Worm (Caenorhabditis elegans) whole organism, midembryonic: ENCODE results near the gene ace-4.

Source experiments
- T22C8.4 ChIP-seq: fragments of 200-800 bp; sonication (Bioruptor generic); IDR thresholded peaks from 2 replicates; pipeline ENCODE4 v1.3.6; 2022; ENCODE audit warnings: missing genetic modification characterization, missing compliant biosample characterization
- cog-1 ChIP-seq: sonication (generic microtip); optimal IDR thresholded peaks from 2 replicates; lab custom pipeline; 2016; ENCODE audit warnings: missing genetic modification characterization, missing compliant biosample characterization
- med-1 ChIP-seq: sonication (generic microtip); optimal IDR thresholded peaks from 2 replicates; lab custom pipeline; 2017; ENCODE audit warnings: missing genetic modification characterization, mild to moderate bottlenecking, missing compliant biosample characterization, antibody characterized with exemption, missing genetic modification reagents; ENCODE audit not compliant: insufficient read depth
- tab-1 ChIP-seq: fragments of 200-800 bp; sonication (Bioruptor generic); IDR thresholded peaks from 2 replicates; pipeline ENCODE4 v1.3.6; 2022; ENCODE audit warnings: missing genetic modification characterization, missing compliant biosample characterization
- ztf-23 ChIP-seq: fragments of 200-800 bp; sonication (Bioruptor generic); IDR thresholded peaks from 2 replicates; pipeline ENCODE4 v1.3.6; 2022; ENCODE audit warnings: missing genetic modification reagents, missing genetic modification characterization, missing compliant biosample characterization
- ztf-29 ChIP-seq: fragments of 200-800 bp; sonication (Bioruptor generic); IDR thresholded peaks from 2 replicates; pipeline ENCODE4 v1.3.6; 2022; ENCODE audit warnings: missing genetic modification reagents, missing genetic modification characterization, missing compliant biosample characterization

DNA sequence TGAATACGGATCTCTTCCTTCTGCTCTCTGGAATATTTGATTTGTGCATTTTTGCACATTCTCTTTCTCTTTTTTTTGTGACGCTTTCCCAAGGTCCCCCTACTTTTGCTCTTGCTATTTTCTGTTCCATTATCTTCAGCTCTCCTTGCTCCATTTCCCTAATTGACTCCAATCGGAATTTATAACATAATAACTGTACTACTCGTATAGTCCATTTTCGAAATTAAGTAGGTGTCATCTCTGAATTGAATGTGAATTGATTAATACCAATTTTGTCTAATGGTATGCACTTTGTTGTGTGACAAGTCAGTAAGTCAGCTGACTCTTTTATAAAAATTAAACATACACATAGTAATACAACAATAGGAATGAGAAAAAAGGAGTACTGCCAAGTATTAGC is 1.9 kb upstream of the ace-4 start:
- TF ChIP-seq ztf-29 (no peak), tab-1 (GFP tag; lab: Robert Waterston, UW) (no peak), T22C8.4 (no peak), med-1 (GFP tag; lab: Kevin White, UChicago) (no peak), cog-1 (tag; lab: Kevin White, UChicago) (no peak), ztf-23 (no peak)
